Worm (Caenorhabditis elegans) whole organism, L1 larva: ENCODE data around the gene F53B3.5.

ENCODE experiments used
- aha-1 ChIP-seq: fragments of 150-350 bp; optimal IDR thresholded peaks from 2 replicates; lab custom pipeline; 2014; ENCODE audit warnings: missing biosample characterization, missing genetic modification characterization
- alr-1 ChIP-seq: fragments of 200-800 bp; sonication (Bioruptor generic); optimal IDR thresholded peaks from 2 replicates; lab custom pipeline; 2018; ENCODE audit warnings: borderline replicate concordance, mild to moderate bottlenecking, missing genetic modification characterization, missing compliant biosample characterization
- aly-2 ChIP-seq: fragments of 150-350 bp; optimal IDR thresholded peaks from 2 replicates; lab custom pipeline; 2014; ENCODE audit warnings: missing biosample characterization, missing genetic modification characterization
- ama-1 ChIP-seq: fragments of 150-350 bp; optimal IDR thresholded peaks from 2 replicates; lab custom pipeline; 2014
- ceh-63 ChIP-seq: fragments of 200-800 bp; sonication (Bioruptor generic); optimal IDR thresholded peaks from 2 replicates; lab custom pipeline; 2018; ENCODE audit warnings: mild to moderate bottlenecking, missing genetic modification characterization, missing compliant biosample characterization
- ces-1 ChIP-seq: fragments of 150-350 bp; optimal IDR thresholded peaks from 2 replicates; lab custom pipeline; 2014; ENCODE audit warnings: missing biosample characterization, missing genetic modification reagents, missing genetic modification characterization
- efl-1 ChIP-seq, 4 experiments: fragments of 150-350 bp; optimal IDR thresholded peaks in 3 of 4; peaks in 1 of 4; 1 replicate in 1 of 4; 2 replicates in 3 of 4; lab custom pipeline; 2014; ENCODE audit warnings: missing biosample characterization in 2 of 4, missing genetic modification characterization in 2 of 4, missing genetic modification reagents in 2 of 4
- elt-2 ChIP-seq: sonication (generic microtip); optimal IDR thresholded peaks from 2 replicates; lab custom pipeline; 2016; ENCODE audit warnings: missing genetic modification characterization, mild to moderate bottlenecking, inconsistent platforms, missing compliant biosample characterization, missing genetic modification reagents
- ets-5 ChIP-seq: fragments of 200-800 bp; sonication (Bioruptor generic); IDR thresholded peaks from 2 replicates; pipeline ENCODE4 v1.3.6; 2022; ENCODE audit warnings: missing genetic modification characterization, missing compliant biosample characterization
- fkh-8 ChIP-seq: sonication (generic microtip); optimal IDR thresholded peaks from 2 replicates; lab custom pipeline; 2016; ENCODE audit warnings: mild to moderate bottlenecking, missing genetic modification characterization, missing compliant biosample characterization
- grh-1 ChIP-seq: fragments of 200-800 bp; sonication (Bioruptor generic); IDR thresholded peaks from 2 replicates; pipeline ENCODE4 v1.3.6; 2022; ENCODE audit warnings: missing genetic modification reagents, missing genetic modification characterization, missing compliant biosample characterization
- hlh-4 ChIP-seq: sonication (generic microtip); optimal IDR thresholded peaks from 2 replicates; lab custom pipeline; 2016; ENCODE audit warnings: mild to moderate bottlenecking, missing genetic modification characterization, missing compliant biosample characterization
- isw-1 ChIP-seq: fragments of 200-800 bp; sonication (Bioruptor generic); IDR thresholded peaks from 2 replicates; pipeline ENCODE4 v1.3.6; 2022; ENCODE audit warnings: missing genetic modification characterization, missing compliant biosample characterization
- lin-14 ChIP-seq: fragments of 200-800 bp; sonication (Bioruptor generic); optimal IDR thresholded peaks from 2 replicates; lab custom pipeline; 2018; ENCODE audit warnings: mild to moderate bottlenecking, missing genetic modification characterization, moderate library complexity, missing compliant biosample characterization
- lin-39 ChIP-seq: fragments of 150-350 bp; optimal IDR thresholded peaks from 2 replicates; lab custom pipeline; 2014; ENCODE audit warnings: missing biosample characterization, missing genetic modification reagents, missing genetic modification characterization
- lir-3 ChIP-seq: sonication (generic microtip); optimal IDR thresholded peaks from 2 replicates; lab custom pipeline; 2016; ENCODE audit warnings: mild to moderate bottlenecking, missing genetic modification characterization, moderate library complexity, missing compliant biosample characterization; ENCODE audit not compliant: poor library complexity
- mab-9 ChIP-seq: fragments of 200-800 bp; sonication (Bioruptor generic); IDR thresholded peaks from 2 replicates; pipeline ENCODE4 v1.3.6; 2022; ENCODE audit warnings: missing genetic modification reagents, missing genetic modification characterization, missing compliant biosample characterization
- mef-2 ChIP-seq: fragments of 150-350 bp; optimal IDR thresholded peaks from 2 replicates; lab custom pipeline; 2014; ENCODE audit warnings: missing biosample characterization, missing genetic modification characterization
- nhr-12 ChIP-seq: sonication (generic microtip); optimal IDR thresholded peaks from 2 replicates; lab custom pipeline; 2017; ENCODE audit warnings: missing biosample characterization, missing genetic modification characterization
- nhr-19 ChIP-seq: fragments of 200-800 bp; sonication (Bioruptor generic); conservative IDR thresholded peaks from 2 replicates; pipeline ENCODE4 v1.3.6; 2022; ENCODE audit warnings: missing genetic modification characterization, missing compliant biosample characterization
- nhr-28 ChIP-seq: fragments of 150-350 bp; optimal IDR thresholded peaks from 2 replicates; lab custom pipeline; 2014; ENCODE audit warnings: missing biosample characterization, missing genetic modification characterization
- nhr-71 ChIP-seq: sonication (generic microtip); optimal IDR thresholded peaks from 2 replicates; lab custom pipeline; 2016; ENCODE audit warnings: mild to moderate bottlenecking, missing genetic modification characterization, moderate library complexity, missing compliant biosample characterization
- nhr-84 ChIP-seq: sonication (generic microtip); optimal IDR thresholded peaks from 2 replicates; lab custom pipeline; 2017; ENCODE audit warnings: missing biosample characterization, missing genetic modification characterization
- nhr-85 ChIP-seq: sonication (generic microtip); peaks from one replicate; lab custom pipeline; 2016; ENCODE audit warnings: missing genetic modification characterization, inconsistent platforms, missing compliant biosample characterization
- pax-3 ChIP-seq: fragments of 200-800 bp; sonication (Bioruptor generic); optimal IDR thresholded peaks from 2 replicates; lab custom pipeline; 2018; ENCODE audit warnings: mild to moderate bottlenecking, missing genetic modification characterization, moderate library complexity, missing compliant biosample characterization
- pqm-1 ChIP-seq: sonication (generic microtip); optimal IDR thresholded peaks from 3 replicates; lab custom pipeline; 2017; ENCODE audit warnings: missing biosample characterization, missing genetic modification characterization
- snu-23 ChIP-seq: sonication (generic microtip); optimal IDR thresholded peaks from 2 replicates; lab custom pipeline; 2016; ENCODE audit warnings: missing genetic modification characterization, missing compliant biosample characterization
- sptf-1 ChIP-seq: fragments of 150-350 bp; optimal IDR thresholded peaks from 2 replicates; lab custom pipeline; 2014; ENCODE audit warnings: missing biosample characterization, missing genetic modification characterization
- sup-37 ChIP-seq: fragments of 200-800 bp; sonication (Bioruptor generic); optimal IDR thresholded peaks from 2 replicates; lab custom pipeline; 2018; ENCODE audit warnings: mild to moderate bottlenecking, missing genetic modification characterization, missing compliant biosample characterization
- swsn-7 ChIP-seq: sonication (generic microtip); optimal IDR thresholded peaks from 2 replicates; lab custom pipeline; 2016; ENCODE audit warnings: missing genetic modification characterization, missing compliant biosample characterization
- tbx-2 ChIP-seq: sonication (generic microtip); optimal IDR thresholded peaks from 2 replicates; lab custom pipeline; 2016; ENCODE audit warnings: missing genetic modification characterization, missing compliant biosample characterization
- unc-130 ChIP-seq: fragments of 150-350 bp; optimal IDR thresholded peaks from 2 replicates; lab custom pipeline; 2017; ENCODE audit warnings: missing biosample characterization, missing genetic modification characterization, inconsistent platforms
- unc-30 ChIP-seq: sonication (generic microtip); optimal IDR thresholded peaks from 2 replicates; lab custom pipeline; 2017; ENCODE audit warnings: missing biosample characterization, missing genetic modification characterization
- unc-62 ChIP-seq: fragments of 150-350 bp; optimal IDR thresholded peaks from 2 replicates; lab custom pipeline; 2014; ENCODE audit warnings: missing biosample characterization, missing genetic modification reagents, missing genetic modification characterization
- unc-86 ChIP-seq: sonication (generic microtip); optimal IDR thresholded peaks from 2 replicates; lab custom pipeline; 2016; ENCODE audit warnings: missing genetic modification characterization, missing compliant biosample characterization
- xbp-1 ChIP-seq: sonication (generic microtip); optimal IDR thresholded peaks from 2 replicates; lab custom pipeline; 2016; ENCODE audit warnings: missing genetic modification characterization, missing compliant biosample characterization
- zag-1 ChIP-seq: fragments of 150-350 bp; optimal IDR thresholded peaks from 2 replicates; lab custom pipeline; 2014; ENCODE audit warnings: missing biosample characterization, missing genetic modification characterization
- zip-4 ChIP-seq: fragments of 200-800 bp; sonication (Bioruptor generic); optimal IDR thresholded peaks from 2 replicates; lab custom pipeline; 2018; ENCODE audit warnings: mild to moderate bottlenecking, missing genetic modification characterization, moderate library complexity, missing compliant biosample characterization
- ztf-11 ChIP-seq, 2 experiments: sonication (generic microtip); optimal IDR thresholded peaks; 2 replicates each; lab custom pipeline; 2016 to 2017; ENCODE audit warnings: missing genetic modification characterization in 2 of 2, missing biosample characterization in 1 of 2, missing compliant biosample characterization in 1 of 2

F53B3.5 gene

ce11 chrX:2925950-2926349 lies 46.6 kb upstream of the F53B3.5 start:
- TF ChIP-seq lin-14 (GFP tag; lab: Kevin White, UChicago), result peak; percentile 24
- TF ChIP-seq fkh-8 (tag; lab: Kevin White, UChicago), result no peak
- TF ChIP-seq efl-1 (optimal IDR thresholded peaks at IDR 0.05; lab: Kevin White, UChicago), result no peak
- TF ChIP-seq efl-1 (GFP tag; optimal IDR thresholded peaks at IDR 0.05 in 1 of 2; lab: Kevin White, UChicago), result peak in 1 of 2 experiments; percentile 56

ce11 chrX:2924438-2924837 lies 45.1 kb upstream of the F53B3.5 start:
- TF ChIP-seq lin-14 (GFP tag; lab: Kevin White, UChicago) (peak; percentile 33), tbx-2 (tag; lab: Kevin White, UChicago) (peak; percentile 24), nhr-71 (tag; lab: Kevin White, UChicago) (no peak)

ce11 chrX:2923888-2924287 lies 44.5 kb upstream of the F53B3.5 start, which contains the start of gene hst-3.2:
TSS of gene hst-3.2 (minus strand) at chrX:2923988.
- TF ChIP-seq lir-3 (tag; lab: Kevin White, UChicago), result no peak
- TF ChIP-seq zip-4 (GFP tag; lab: Kevin White, UChicago), result no peak
- TF ChIP-seq unc-130 (tag; lab: Kevin White, UChicago), result no peak
- no peak for TF ChIP-seq unc-30
- no peak for TF ChIP-seq snu-23
- TF ChIP-seq aha-1 (tag; lab: Kevin White, UChicago), result no peak
- no peak for TF ChIP-seq mab-9 (GFP tag; lab: Robert Waterston, UW)
- no peak for TF ChIP-seq pax-3 (tag; lab: Kevin White, UChicago)
- TF ChIP-seq nhr-84 (tag; lab: Kevin White, UChicago), result no peak
- no peak for TF ChIP-seq ets-5 (GFP tag; lab: Robert Waterston, UW)
- TF ChIP-seq mef-2 (tag; lab: Kevin White, UChicago), result no peak
- no peak for TF ChIP-seq nhr-19 (GFP tag; lab: Robert Waterston, UW)
- no peak for TF ChIP-seq hlh-4 (tag; lab: Kevin White, UChicago)
- no peak for TF ChIP-seq sptf-1
- no peak for TF ChIP-seq nhr-28
- no peak for TF ChIP-seq ztf-11 (tag; optimal IDR thresholded peaks at IDR 0.05; lab: Kevin White, UChicago)
- TF ChIP-seq pqm-1 (tag; lab: Kevin White, UChicago), result no peak
- TF ChIP-seq tbx-2 (tag; lab: Kevin White, UChicago), result no peak
- TF ChIP-seq lin-39 (tag; lab: Kevin White, UChicago), result no peak
- TF ChIP-seq unc-62 (GFP tag; lab: Kevin White, UChicago), result no peak
- TF ChIP-seq, all 84 proteins: peak for 0

- TF ChIP-seq nhr-84 (tag; lab: Kevin White, UChicago) (no peak), mef-2 (tag; lab: Kevin White, UChicago) (no peak), aha-1 (tag; lab: Kevin White, UChicago) (no peak), sup-37 (no peak), alr-1 (tag; lab: Kevin White, UChicago) (no peak), mab-9 (GFP tag; lab: Robert Waterston, UW) (no peak), swsn-7 (tag; lab: Kevin White, UChicago) (no peak), nhr-85 (tag; lab: Kevin White, UChicago) (no peak), lin-14 (GFP tag; lab: Kevin White, UChicago) (no peak), ama-1 (lab: Kevin White, UChicago) (no peak)
Measured at ce11 chrX:2922602-2923203, 43.3 kb upstream of the F53B3.5 start.

- TF ChIP-seq nhr-12 (tag; lab: Kevin White, UChicago) (no peak), isw-1 (GFP tag; lab: Robert Waterston, UW) (no peak), zag-1 (tag; lab: Kevin White, UChicago) (no peak), zip-4 (GFP tag; lab: Kevin White, UChicago) (no peak), alr-1 (tag; lab: Kevin White, UChicago) (no peak), xbp-1 (tag; lab: Kevin White, UChicago) (no peak), nhr-84 (tag; lab: Kevin White, UChicago) (no peak), elt-2 (no peak), ceh-63 (GFP tag; lab: Kevin White, UChicago) (no peak), unc-86 (tag; lab: Kevin White, UChicago) (no peak), unc-62 (GFP tag; lab: Kevin White, UChicago) (no peak), swsn-7 (tag; lab: Kevin White, UChicago) (no peak), grh-1 (GFP tag; lab: Robert Waterston, UW) (no peak), ces-1 (GFP tag; lab: Kevin White, UChicago) (no peak), aly-2 (tag; lab: Kevin White, UChicago) (no peak)
Measured at ce11 chrX:2921737-2922136, 42.4 kb upstream of the F53B3.5 start.
